Fruit fly (Drosophila melanogaster) whole organism, prepupa: ENCODE measurements around the gene CG12992.

Experiments
- Blimp-1 ChIP-seq: fragments of 200-800 bp; sonication (Bioruptor generic); optimal IDR thresholded peaks from 3 replicates; lab custom pipeline; 2017; ENCODE audit warnings: missing biosample characterization, missing genetic modification characterization, mild to moderate bottlenecking, moderate library complexity, missing genetic modification reagents
- CG10631 ChIP-seq: fragments of 200-800 bp; sonication (Bioruptor generic); optimal IDR thresholded peaks from 2 replicates; lab custom pipeline; 2016; ENCODE audit warnings: missing biosample characterization, missing genetic modification characterization
- CG10669 ChIP-seq: fragments of 200-800 bp; sonication (Bioruptor generic); optimal IDR thresholded peaks from 3 replicates; lab custom pipeline; 2018; ENCODE audit warnings: missing biosample characterization, mild to moderate bottlenecking, missing genetic modification characterization, moderate library complexity
- CG11294 ChIP-seq: fragments of 200-800 bp; sonication (Bioruptor generic); IDR thresholded peaks from 2 replicates; pipeline ENCODE4 v1.3.6; 2022; ENCODE audit warnings: missing biosample characterization, missing genetic modification characterization
- CG11762 ChIP-seq: fragments of 200-800 bp; sonication (Bioruptor generic); optimal IDR thresholded peaks from 3 replicates; lab custom pipeline; 2016; ENCODE audit warnings: missing biosample characterization, missing genetic modification characterization; ENCODE audit not compliant: insufficient read depth
- CG15336 ChIP-seq: fragments of 200-800 bp; sonication (Bioruptor generic); IDR thresholded peaks from 2 replicates; pipeline ENCODE4 v1.3.6; 2022; ENCODE audit warnings: missing biosample characterization, missing genetic modification characterization
- CG16779 ChIP-seq: fragments of 200-800 bp; sonication (Bioruptor generic); optimal IDR thresholded peaks from 3 replicates; lab custom pipeline; 2017; ENCODE audit warnings: missing biosample characterization, mild to moderate bottlenecking, missing genetic modification characterization
- CG3032 ChIP-seq: fragments of 200-800 bp; optimal IDR thresholded peaks from 2 replicates; lab custom pipeline; 2019; ENCODE audit warnings: missing biosample characterization, mild to moderate bottlenecking, missing genetic modification characterization, moderate library complexity
- CG34406 ChIP-seq: fragments of 200-800 bp; sonication (Bioruptor generic); optimal IDR thresholded peaks from 3 replicates; lab custom pipeline; 2016; ENCODE audit warnings: missing biosample characterization, missing genetic modification characterization
- CG3919 ChIP-seq: fragments of 200-800 bp; sonication (Bioruptor generic); optimal IDR thresholded peaks from 3 replicates; lab custom pipeline; 2016; ENCODE audit warnings: missing biosample characterization, missing genetic modification characterization
- CG4318 ChIP-seq: fragments of 200-800 bp; sonication (Bioruptor generic); optimal IDR thresholded peaks from 3 replicates; lab custom pipeline; 2017; ENCODE audit warnings: missing biosample characterization, mild to moderate bottlenecking, missing genetic modification characterization
- CG6163 ChIP-seq: fragments of 200-800 bp; sonication (Bioruptor generic); IDR thresholded peaks from 3 replicates; pipeline ENCODE4 v1.3.6; 2022; ENCODE audit warnings: missing biosample characterization, missing genetic modification characterization
- CG6276 ChIP-seq: fragments of 200-800 bp; sonication (Bioruptor generic); optimal IDR thresholded peaks from 2 replicates; lab custom pipeline; 2017; ENCODE audit warnings: missing biosample characterization, mild to moderate bottlenecking, missing genetic modification characterization
- CG6792 ChIP-seq: fragments of 200-800 bp; sonication (Bioruptor generic); optimal IDR thresholded peaks from 3 replicates; lab custom pipeline; 2016; ENCODE audit warnings: missing biosample characterization, missing genetic modification characterization
- CG6854 ChIP-seq: fragments of 200-800 bp; sonication (Bioruptor generic); optimal IDR thresholded peaks from 2 replicates; lab custom pipeline; 2017; ENCODE audit warnings: missing biosample characterization, mild to moderate bottlenecking, missing genetic modification characterization
- CG7368 ChIP-seq: fragments of 200-800 bp; sonication (Bioruptor generic); optimal IDR thresholded peaks from 3 replicates; lab custom pipeline; 2016; ENCODE audit warnings: missing biosample characterization, missing genetic modification characterization
- CG8119 ChIP-seq: fragments of 200-800 bp; sonication (Bioruptor generic); IDR thresholded peaks from 3 replicates; pipeline ENCODE4 v1.3.6; 2022; ENCODE audit warnings: missing biosample characterization, missing genetic modification characterization
- CG8632 ChIP-seq: fragments of 200-800 bp; sonication (Bioruptor generic); optimal IDR thresholded peaks from 3 replicates; lab custom pipeline; 2016; ENCODE audit warnings: missing biosample characterization, missing genetic modification characterization
- CG9139 ChIP-seq: fragments of 200-800 bp; sonication (Bioruptor generic); optimal IDR thresholded peaks from 3 replicates; lab custom pipeline; 2017; ENCODE audit warnings: missing biosample characterization, mild to moderate bottlenecking, missing genetic modification characterization
- Eip75B ChIP-seq: fragments of 200-800 bp; sonication (Bioruptor generic); optimal IDR thresholded peaks from 3 replicates; lab custom pipeline; 2016; ENCODE audit warnings: missing biosample characterization, missing genetic modification characterization
- Eip78C ChIP-seq: fragments of 200-800 bp; sonication (Bioruptor generic); peaks from one replicate; lab custom pipeline; 2016; ENCODE audit warnings: missing biosample characterization, missing genetic modification characterization
- Ets96B ChIP-seq: fragments of 200-800 bp; optimal IDR thresholded peaks from 2 replicates; lab custom pipeline; 2019; ENCODE audit warnings: missing biosample characterization, mild to moderate bottlenecking, missing genetic modification characterization, moderate library complexity
- Gug ChIP-seq: fragments of 200-800 bp; sonication (Bioruptor generic); IDR thresholded peaks from 2 replicates; pipeline ENCODE4 v1.3.6; 2022; ENCODE audit warnings: missing biosample characterization, missing genetic modification characterization
- Hr38 ChIP-seq: sonication (Bioruptor generic); optimal IDR thresholded peaks from 2 replicates; lab custom pipeline; 2016; ENCODE audit warnings: missing biosample characterization, missing genetic modification characterization
- Hr4 ChIP-seq: fragments of 200-800 bp; sonication (Bioruptor generic); optimal IDR thresholded peaks from 3 replicates; lab custom pipeline; 2016; ENCODE audit warnings: missing biosample characterization, missing genetic modification characterization
- Lpt ChIP-seq: fragments of 200-800 bp; sonication (Bioruptor generic); optimal IDR thresholded peaks from 3 replicates; lab custom pipeline; 2016; ENCODE audit warnings: missing biosample characterization, missing genetic modification characterization
- Smox ChIP-seq: fragments of 200-800 bp; sonication (Bioruptor generic); optimal IDR thresholded peaks from 3 replicates; lab custom pipeline; 2016; ENCODE audit warnings: missing biosample characterization, missing genetic modification characterization
- Sox102F ChIP-seq: fragments of 200-800 bp; sonication (Bioruptor generic); optimal IDR thresholded peaks from 2 replicates; lab custom pipeline; 2016; ENCODE audit warnings: missing biosample characterization, mild to moderate bottlenecking, missing genetic modification characterization
- Sox14 ChIP-seq: fragments of 200-800 bp; sonication (Bioruptor generic); optimal IDR thresholded peaks from 3 replicates; lab custom pipeline; 2016; ENCODE audit warnings: missing biosample characterization, missing genetic modification characterization
- Sox15 ChIP-seq: fragments of 200-800 bp; sonication (Bioruptor generic); optimal IDR thresholded peaks from 3 replicates; lab custom pipeline; 2016; ENCODE audit warnings: missing biosample characterization, missing genetic modification characterization
- achi ChIP-seq: fragments of 200-800 bp; sonication (Bioruptor generic); optimal IDR thresholded peaks from 3 replicates; lab custom pipeline; 2016; ENCODE audit warnings: missing biosample characterization, missing genetic modification characterization
- dac ChIP-seq: fragments of 200-800 bp; sonication (Bioruptor generic); optimal IDR thresholded peaks from 2 replicates; lab custom pipeline; 2017; ENCODE audit warnings: missing biosample characterization, mild to moderate bottlenecking, missing genetic modification characterization
- dsx ChIP-seq: fragments of 200-800 bp; optimal IDR thresholded peaks from 3 replicates; lab custom pipeline; 2019; ENCODE audit warnings: missing biosample characterization, mild to moderate bottlenecking, missing genetic modification characterization, moderate library complexity; ENCODE audit not compliant: poor library complexity, severe bottlenecking
- eg ChIP-seq: fragments of 200-800 bp; sonication (Bioruptor generic); IDR thresholded peaks from 3 replicates; pipeline ENCODE4 v1.3.6; 2022; ENCODE audit warnings: missing biosample characterization, missing genetic modification characterization
- fd59A ChIP-seq: fragments of 200-800 bp; sonication (Bioruptor generic); optimal IDR thresholded peaks from 2 replicates; lab custom pipeline; 2017; ENCODE audit warnings: missing biosample characterization, mild to moderate bottlenecking, missing genetic modification characterization, missing genetic modification reagents
- fkh ChIP-seq: fragments of 200-800 bp; sonication (Bioruptor generic); optimal IDR thresholded peaks from 3 replicates; lab custom pipeline; 2017; ENCODE audit warnings: missing biosample characterization, mild to moderate bottlenecking, missing genetic modification characterization, moderate library complexity
- lz ChIP-seq: fragments of 200-800 bp; sonication (Bioruptor generic); optimal IDR thresholded peaks from 3 replicates; lab custom pipeline; 2016; ENCODE audit warnings: missing biosample characterization, missing genetic modification characterization
- net ChIP-seq: fragments of 200-800 bp; sonication (Bioruptor generic); optimal IDR thresholded peaks from 3 replicates; lab custom pipeline; 2016; ENCODE audit warnings: missing biosample characterization, missing genetic modification characterization
- pdm3 ChIP-seq: fragments of 200-800 bp; sonication (Bioruptor generic); optimal IDR thresholded peaks from 3 replicates; lab custom pipeline; 2016; ENCODE audit warnings: missing biosample characterization, missing genetic modification characterization
- salr ChIP-seq, 2 experiments: fragments of 200-800 bp; sonication (Bioruptor generic); optimal IDR thresholded peaks; 3 replicates each; lab custom pipeline; 2016 to 2018; ENCODE audit warnings: missing biosample characterization in 2 of 2, missing genetic modification characterization in 2 of 2, mild to moderate bottlenecking in 1 of 2
- spab ChIP-seq: fragments of 200-800 bp; sonication (Bioruptor generic); optimal IDR thresholded peaks from 2 replicates; lab custom pipeline; 2017; ENCODE audit warnings: missing biosample characterization, mild to moderate bottlenecking, missing genetic modification characterization, missing genetic modification reagents
- ss ChIP-seq, 2 experiments: fragments of 200-800 bp; sonication (Bioruptor generic); optimal IDR thresholded peaks; 2 replicates in 1 of 2; 3 replicates in 1 of 2; lab custom pipeline; 2017 to 2018; ENCODE audit warnings: mild to moderate bottlenecking in 2 of 2, missing biosample characterization in 2 of 2, missing genetic modification characterization in 2 of 2, moderate library complexity in 1 of 2
- svp ChIP-seq: fragments of 200-800 bp; sonication (Bioruptor generic); peaks from one replicate; lab custom pipeline; 2016; ENCODE audit warnings: missing biosample characterization, missing genetic modification characterization
- topi ChIP-seq: fragments of 200-800 bp; sonication (Bioruptor generic); optimal IDR thresholded peaks from 3 replicates; lab custom pipeline; 2016; ENCODE audit warnings: missing biosample characterization, missing genetic modification characterization

Gene CG12992

dm6 chrX:17599330-17599729 is 10.7 kb downstream of the CG12992 start, which contains the start of gene X11L (continued):
- TF ChIP-seq CG3919 (GFP tag; lab: Kevin White, UChicago) = peak; percentile 77
- TF ChIP-seq CG8119 (GFP tag; lab: Robert Waterston, UW) = no peak
- TF ChIP-seq lz (GFP tag; lab: Kevin White, UChicago) = peak; percentile 81
- TF ChIP-seq CG6854 = no peak
- TF ChIP-seq Ets96B (tag; lab: Kevin White, UChicago) = peak; percentile 34
- no peak for TF ChIP-seq fd59A (GFP tag; lab: Kevin White, UChicago)
- TF ChIP-seq Sox102F (GFP tag; lab: Kevin White, UChicago) = peak; percentile 73
- peak; percentile 7 for TF ChIP-seq Blimp-1 (GFP tag; lab: Kevin White, UChicago)
- TF ChIP-seq Lpt (GFP tag; lab: Kevin White, UChicago) = no peak
- TF ChIP-seq CG6792 (GFP tag; lab: Kevin White, UChicago) = peak; percentile 70
- TF ChIP-seq net (GFP tag; lab: Kevin White, UChicago) = peak; percentile 57
- TF ChIP-seq CG11294 (GFP tag; lab: Robert Waterston, UW) = no peak
- TF ChIP-seq CG10631 (GFP tag; lab: Kevin White, UChicago) = peak; percentile 78
- TF ChIP-seq salr (GFP tag; optimal IDR thresholded peaks at IDR 0.05; lab: Kevin White, UChicago) = peak in 1 of 2 experiments; percentile 38
- TF ChIP-seq Gug (GFP tag; lab: Robert Waterston, UW) = peak; percentile 44
- peak; percentile 68 for TF ChIP-seq Smox
- no peak for TF ChIP-seq CG6276 (GFP tag; lab: Kevin White, UChicago)
- peak; percentile 79 for TF ChIP-seq topi (GFP tag; lab: Kevin White, UChicago)
- no peak for TF ChIP-seq CG4318 (GFP tag; lab: Kevin White, UChicago)
- TF ChIP-seq CG16779 (tag; lab: Kevin White, UChicago) = no peak
- peak; percentile 60 for TF ChIP-seq Eip75B (GFP tag; lab: Kevin White, UChicago)
- TF ChIP-seq CG11762 = peak; percentile 35
- TF ChIP-seq Sox15 (GFP tag; lab: Kevin White, UChicago) = peak; percentile 56
- peak; percentile 80 for TF ChIP-seq pdm3 (GFP tag; lab: Kevin White, UChicago)
- TF ChIP-seq fkh (GFP tag; lab: Kevin White, UChicago) = no peak
- TF ChIP-seq ss (GFP tag; optimal IDR thresholded peaks at IDR 0.05; lab: Kevin White, UChicago) = peak in 1 of 2 experiments; percentile 59
- TF ChIP-seq CG7368 (GFP tag; lab: Kevin White, UChicago) = peak; percentile 57
- TF ChIP-seq achi (GFP tag; lab: Kevin White, UChicago) = peak; percentile 65
- TF ChIP-seq CG8632 (GFP tag; lab: Kevin White, UChicago) = no peak
- peak; percentile 61; the same call in 2 of the 3 replicates for TF ChIP-seq eg (GFP tag; lab: Robert Waterston, UW)

dm6 chrX:17602466-17602865 is 13.8 kb downstream of the CG12992 start:
- TF ChIP-seq CG6854 = no peak
- no peak for TF ChIP-seq eg (GFP tag; lab: Robert Waterston, UW)
- no peak for TF ChIP-seq CG16779 (tag; lab: Kevin White, UChicago)
- no peak for TF ChIP-seq spab
- TF ChIP-seq pdm3 (GFP tag; lab: Kevin White, UChicago) = no peak
- TF ChIP-seq lz (GFP tag; lab: Kevin White, UChicago) = no peak
- no peak for TF ChIP-seq CG8632 (GFP tag; lab: Kevin White, UChicago)
- TF ChIP-seq fkh (GFP tag; lab: Kevin White, UChicago) = no peak
- TF ChIP-seq svp (GFP tag; lab: Kevin White, UChicago) = peak; percentile 99
- TF ChIP-seq CG11294 (GFP tag; lab: Robert Waterston, UW) = no peak
- no peak for TF ChIP-seq Sox102F (GFP tag; lab: Kevin White, UChicago)
- TF ChIP-seq CG6163 = no peak
- no peak for TF ChIP-seq CG9139 (GFP tag; lab: Kevin White, UChicago)
- no peak for TF ChIP-seq CG3032 (tag; lab: Kevin White, UChicago)
- peak; percentile 40 for TF ChIP-seq Eip78C (GFP tag; lab: Kevin White, UChicago)
- TF ChIP-seq dac (GFP tag; lab: Kevin White, UChicago) = no peak
- no peak for TF ChIP-seq Sox14 (GFP tag; lab: Kevin White, UChicago)
- no peak for TF ChIP-seq CG10631 (GFP tag; lab: Kevin White, UChicago)
- TF ChIP-seq CG10669 (GFP tag; lab: Kevin White, UChicago) = no peak
- no peak for TF ChIP-seq Hr4 (GFP tag; lab: Kevin White, UChicago)
- no peak for TF ChIP-seq Smox
- TF ChIP-seq achi (GFP tag; lab: Kevin White, UChicago) = no peak
- peak; percentile 16 for TF ChIP-seq dsx (GFP tag; lab: Kevin White, UChicago)
- no peak for TF ChIP-seq CG34406 (GFP tag; lab: Kevin White, UChicago)
- TF ChIP-seq CG15336 (GFP tag; lab: Robert Waterston, UW) = no peak
- TF ChIP-seq Hr38 (GFP tag; lab: Kevin White, UChicago) = no peak
